Fruit fly (Drosophila melanogaster) whole organism, embryonic: ENCODE results near the gene Zpr1.

Experiments used
- Atf6 ChIP-seq: fragments of 200-800 bp; sonication (Bioruptor generic); IDR thresholded peaks from 2 replicates; pipeline ENCODE4 v1.3.6; 2022; ENCODE audit warnings: missing biosample characterization, missing genetic modification characterization
- CG10274 ChIP-seq: fragments of 200-800 bp; sonication (Bioruptor generic); optimal IDR thresholded peaks from 3 replicates; lab custom pipeline; 2017; ENCODE audit warnings: missing biosample characterization, mild to moderate bottlenecking, missing genetic modification characterization
- CG12219 ChIP-seq: fragments of 200-800 bp; sonication (Bioruptor generic); optimal IDR thresholded peaks from 3 replicates; lab custom pipeline; 2018; ENCODE audit warnings: missing biosample characterization, mild to moderate bottlenecking, missing genetic modification characterization
- CG12659 ChIP-seq: fragments of 200-800 bp; sonication (Bioruptor generic); optimal IDR thresholded peaks from 3 replicates; lab custom pipeline; 2017; ENCODE audit warnings: mild to moderate bottlenecking, missing biosample characterization, missing genetic modification reagents, missing genetic modification characterization
- CG13287 ChIP-seq: fragments of 200-800 bp; sonication (Bioruptor generic); IDR thresholded peaks from 2 replicates; pipeline ENCODE4 v1.3.6; 2022; ENCODE audit warnings: missing biosample characterization, missing genetic modification characterization; ENCODE audit not compliant: partially characterized antibody
- CG13296 ChIP-seq: fragments of 200-800 bp; sonication (Bioruptor generic); optimal IDR thresholded peaks from 3 replicates; lab custom pipeline; 2018; ENCODE audit warnings: missing biosample characterization, mild to moderate bottlenecking, missing genetic modification characterization
- CG13775 ChIP-seq: fragments of 200-800 bp; sonication (Bioruptor generic); optimal IDR thresholded peaks from 3 replicates; lab custom pipeline; 2017; ENCODE audit warnings: missing biosample characterization, mild to moderate bottlenecking, missing genetic modification characterization
- CG14441 ChIP-seq: fragments of 200-800 bp; sonication (Bioruptor generic); IDR thresholded peaks from 2 replicates; pipeline ENCODE4 v1.3.6; 2022; ENCODE audit warnings: missing biosample characterization, missing genetic modification characterization
- CG17328 ChIP-seq: fragments of 200-800 bp; sonication (Bioruptor generic); IDR thresholded peaks from 2 replicates; pipeline ENCODE4 v1.3.6; 2022; ENCODE audit warnings: missing biosample characterization, missing genetic modification characterization
- CG17359 ChIP-seq: fragments of 200-800 bp; sonication (Bioruptor generic); optimal IDR thresholded peaks from 3 replicates; lab custom pipeline; 2018; ENCODE audit warnings: missing biosample characterization, mild to moderate bottlenecking, missing genetic modification characterization, moderate library complexity
- CG17385 ChIP-seq: fragments of 200-800 bp; sonication (Bioruptor generic); optimal IDR thresholded peaks from 3 replicates; lab custom pipeline; 2018; ENCODE audit warnings: missing biosample characterization, mild to moderate bottlenecking, missing genetic modification characterization
- CG17568 ChIP-seq: fragments of 200-800 bp; sonication (Bioruptor generic); optimal IDR thresholded peaks from 2 replicates; lab custom pipeline; 2018; ENCODE audit warnings: missing biosample characterization, mild to moderate bottlenecking, missing genetic modification characterization, moderate library complexity
- CG1832 ChIP-seq: fragments of 200-800 bp; sonication (Bioruptor generic); optimal IDR thresholded peaks from 2 replicates; lab custom pipeline; 2017; ENCODE audit warnings: missing biosample characterization, mild to moderate bottlenecking, missing genetic modification characterization, inconsistent platforms
- CG18619 ChIP-seq: fragments of 200-800 bp; sonication (Bioruptor generic); optimal IDR thresholded peaks from 3 replicates; lab custom pipeline; 2017; ENCODE audit warnings: missing biosample characterization, mild to moderate bottlenecking, missing genetic modification characterization
- CG2116 ChIP-seq: fragments of 200-800 bp; sonication (Bioruptor generic); optimal IDR thresholded peaks from 3 replicates; lab custom pipeline; 2018; ENCODE audit warnings: missing biosample characterization, mild to moderate bottlenecking, missing genetic modification characterization
- CG2678 ChIP-seq: fragments of 200-800 bp; sonication (Bioruptor generic); optimal IDR thresholded peaks from 3 replicates; lab custom pipeline; 2019; ENCODE audit warnings: missing biosample characterization, mild to moderate bottlenecking, missing genetic modification characterization, moderate library complexity
- CG33213 ChIP-seq: fragments of 200-800 bp; sonication (Bioruptor generic); optimal IDR thresholded peaks from 3 replicates; lab custom pipeline; 2016; ENCODE audit warnings: missing biosample characterization, missing genetic modification characterization
- CG33557 ChIP-seq: fragments of 200-800 bp; sonication (Bioruptor generic); optimal IDR thresholded peaks from 2 replicates; lab custom pipeline; 2019; ENCODE audit warnings: missing biosample characterization, mild to moderate bottlenecking, missing genetic modification characterization, moderate library complexity
- CG4282 ChIP-seq: fragments of 200-800 bp; sonication (Bioruptor generic); optimal IDR thresholded peaks from 2 replicates; lab custom pipeline; 2016; ENCODE audit warnings: missing biosample characterization, missing genetic modification characterization
- CG6272 ChIP-seq: fragments of 200-800 bp; sonication (Bioruptor generic); IDR thresholded peaks from 2 replicates; pipeline ENCODE4 v1.3.6; 2022; ENCODE audit warnings: missing biosample characterization, missing genetic modification characterization
- CG8089 ChIP-seq: fragments of 200-800 bp; sonication (Bioruptor generic); optimal IDR thresholded peaks from 3 replicates; lab custom pipeline; 2016; ENCODE audit warnings: missing biosample characterization, missing genetic modification characterization
- CHES-1-like ChIP-seq: fragments of 200-800 bp; sonication (Bioruptor generic); optimal IDR thresholded peaks from 2 replicates; lab custom pipeline; 2016; ENCODE audit warnings: missing biosample characterization, missing genetic modification characterization
- Chrac-16 ChIP-seq: fragments of 200-800 bp; sonication (Bioruptor generic); optimal IDR thresholded peaks from 3 replicates; lab custom pipeline; 2016; ENCODE audit warnings: missing biosample characterization, missing genetic modification characterization
- D19A ChIP-seq: fragments of 200-800 bp; optimal IDR thresholded peaks from 3 replicates; lab custom pipeline; 2019; ENCODE audit warnings: missing biosample characterization, mild to moderate bottlenecking, missing genetic modification characterization, moderate library complexity
- Dfd ChIP-seq, 2 experiments: fragments of >200 bp; optimal IDR thresholded peaks; 2 replicates each; lab custom pipeline; 2017; ENCODE audit warnings: missing biosample characterization in 2 of 2, missing genetic modification characterization in 2 of 2
- Dp ChIP-seq: fragments of 200-800 bp; sonication (Bioruptor generic); optimal IDR thresholded peaks from 2 replicates; lab custom pipeline; 2018; ENCODE audit warnings: missing biosample characterization, mild to moderate bottlenecking, missing genetic modification characterization, moderate library complexity
- Dref ChIP-seq: fragments of 200-800 bp; sonication (Bioruptor generic); IDR thresholded peaks from 2 replicates; pipeline ENCODE4 v1.3.6; 2022; ENCODE audit warnings: missing biosample characterization, missing genetic modification characterization
- E2f2 ChIP-seq: fragments of 200-800 bp; sonication (Bioruptor generic); IDR thresholded peaks from 2 replicates; pipeline ENCODE4 v1.3.6; 2022; ENCODE audit warnings: missing biosample characterization, missing genetic modification characterization
- HLH3B ChIP-seq: fragments of 200-800 bp; sonication (Bioruptor generic); IDR thresholded peaks from 2 replicates; pipeline ENCODE4 v1.3.6; 2022; ENCODE audit warnings: missing biosample characterization, missing genetic modification characterization
- HLH4C ChIP-seq: fragments of 200-800 bp; sonication (Bioruptor generic); IDR thresholded peaks from 3 replicates; pipeline ENCODE4 v1.3.6; 2022; ENCODE audit warnings: missing biosample characterization, missing genetic modification characterization; ENCODE audit not compliant: partially characterized antibody
- HmgD ChIP-seq: fragments of 200-800 bp; sonication (Bioruptor generic); optimal IDR thresholded peaks from 3 replicates; lab custom pipeline; 2016; ENCODE audit warnings: missing biosample characterization, missing genetic modification characterization
- Jarid2 ChIP-seq: fragments of 200-800 bp; sonication (Bioruptor generic); optimal IDR thresholded peaks from 3 replicates; lab custom pipeline; 2017; ENCODE audit warnings: mild to moderate bottlenecking, missing biosample characterization, missing genetic modification reagents, missing genetic modification characterization
- Lim3 ChIP-seq: fragments of 200-800 bp; sonication (Bioruptor generic); IDR thresholded peaks from 2 replicates; pipeline ENCODE4 v1.3.6; 2022; ENCODE audit warnings: missing biosample characterization, missing genetic modification characterization
- Nf-YB ChIP-seq: fragments of 200-800 bp; sonication (Bioruptor generic); optimal IDR thresholded peaks from 3 replicates; lab custom pipeline; 2019; ENCODE audit warnings: missing biosample characterization, mild to moderate bottlenecking, missing genetic modification characterization, moderate library complexity
- Oaz ChIP-seq: fragments of 200-800 bp; sonication (Bioruptor generic); IDR thresholded peaks from 2 replicates; pipeline ENCODE4 v1.3.6; 2022; ENCODE audit warnings: missing biosample characterization, missing genetic modification characterization
- Ssrp ChIP-seq: fragments of 200-800 bp; sonication (Bioruptor generic); optimal IDR thresholded peaks from 2 replicates; lab custom pipeline; 2018; ENCODE audit warnings: missing biosample characterization, mild to moderate bottlenecking, missing genetic modification characterization, moderate library complexity
- TFAM ChIP-seq: fragments of 200-800 bp; sonication (Bioruptor generic); optimal IDR thresholded peaks from 2 replicates; lab custom pipeline; 2017; ENCODE audit warnings: missing biosample characterization, missing genetic modification characterization, inconsistent platforms
- Xbp1 ChIP-seq: fragments of 200-800 bp; sonication (Bioruptor generic); optimal IDR thresholded peaks from 3 replicates; lab custom pipeline; 2016; ENCODE audit warnings: missing biosample characterization, mild to moderate bottlenecking, missing genetic modification characterization
- YL-1 ChIP-seq: fragments of 200-800 bp; sonication (Bioruptor generic); optimal IDR thresholded peaks from 3 replicates; lab custom pipeline; 2017; ENCODE audit warnings: missing biosample characterization, mild to moderate bottlenecking, missing genetic modification characterization
- bbx ChIP-seq: fragments of 200-800 bp; sonication (Bioruptor generic); IDR thresholded peaks from 2 replicates; pipeline ENCODE4 v1.3.6; 2022; ENCODE audit warnings: missing biosample characterization, missing genetic modification characterization; ENCODE audit not compliant: partially characterized antibody
- en ChIP-seq: fragments of 200-800 bp; sonication (Bioruptor generic); optimal IDR thresholded peaks from 2 replicates; lab custom pipeline; 2016; ENCODE audit warnings: missing biosample characterization, missing genetic modification characterization
- knrl ChIP-seq: fragments of 200-800 bp; sonication (Bioruptor generic); IDR thresholded peaks from 3 replicates; pipeline ENCODE4 v1.3.6; 2022; ENCODE audit warnings: missing biosample characterization, missing genetic modification characterization; ENCODE audit not compliant: partially characterized antibody
- run ChIP-seq: fragments of 200-800 bp; sonication (Bioruptor generic); optimal IDR thresholded peaks from 3 replicates; lab custom pipeline; 2018; ENCODE audit warnings: missing biosample characterization, mild to moderate bottlenecking, missing genetic modification characterization
- sens ChIP-seq: fragments of 200-800 bp; sonication (Bioruptor generic); peaks from one replicate; lab custom pipeline; 2016; ENCODE audit warnings: missing biosample characterization, missing genetic modification characterization
- seq ChIP-seq: fragments of 200-800 bp; sonication (Bioruptor generic); IDR thresholded peaks from 2 replicates; pipeline ENCODE4 v1.3.6; 2022; ENCODE audit warnings: missing biosample characterization, missing genetic modification characterization
- slou ChIP-seq: fragments of 200-800 bp; sonication (Bioruptor generic); optimal IDR thresholded peaks from 3 replicates; lab custom pipeline; 2016; ENCODE audit warnings: missing biosample characterization, missing genetic modification characterization
- sqz ChIP-seq: fragments of 200-800 bp; sonication (Bioruptor generic); optimal IDR thresholded peaks from 3 replicates; lab custom pipeline; 2018; ENCODE audit warnings: missing biosample characterization, mild to moderate bottlenecking, missing genetic modification characterization
- sr ChIP-seq: fragments of 200-800 bp; sonication (Bioruptor generic); IDR thresholded peaks from 3 replicates; pipeline ENCODE4 v1.3.6; 2022; ENCODE audit warnings: missing biosample characterization, missing genetic modification characterization
- sug ChIP-seq: fragments of 200-800 bp; optimal IDR thresholded peaks from 2 replicates; lab custom pipeline; 2019; ENCODE audit warnings: missing biosample characterization, mild to moderate bottlenecking, missing genetic modification characterization, moderate library complexity
- zf30C ChIP-seq: fragments of 200-800 bp; sonication (Bioruptor generic); optimal IDR thresholded peaks from 3 replicates; lab custom pipeline; 2018; ENCODE audit warnings: missing biosample characterization, mild to moderate bottlenecking, missing genetic modification characterization

Zpr1 gene

dm6 chrX:9152127-9152598 lies 9.7 kb downstream of the Zpr1 start (continued):
- TF ChIP-seq sqz (peak; percentile 83), sens (GFP tag; lab: Kevin White, UChicago) (peak; percentile 79), CG12219 (GFP tag; lab: Kevin White, UChicago) (no peak), Dp (GFP tag; lab: Kevin White, UChicago) (no peak), CG33557 (GFP tag; lab: Kevin White, UChicago) (peak; percentile 44), CG17359 (tag; lab: Kevin White, UChicago) (peak; percentile 32), Chrac-16 (GFP tag; lab: Kevin White, UChicago) (peak; percentile 24), Jarid2 (no peak), CG13287 (GFP tag; lab: Robert Waterston, UW) (peak; percentile 13; the same call in 1 of the 2 replicates), Xbp1 (peak; percentile 39), CG18619 (GFP tag; lab: Kevin White, UChicago) (no peak), CG10274 (no peak), E2f2 (peak; percentile 30; the same call in 1 of the 2 replicates), CG2116 (GFP tag; lab: Kevin White, UChicago) (peak; percentile 27), CG33213 (no peak), CG17385 (GFP tag; lab: Kevin White, UChicago) (no peak), zf30C (GFP tag; lab: Kevin White, UChicago) (peak; percentile 43), slou (peak; percentile 9), Dref (GFP tag; lab: Robert Waterston, UW) (no peak), CHES-1-like (GFP tag; lab: Kevin White, UChicago) (peak; percentile 38), HLH4C (0 out of 3 replicates have a peak, but pooled peaks have one; percentile 29), CG17568 (GFP tag; lab: Kevin White, UChicago) (no peak), CG13775 (GFP tag; lab: Kevin White, UChicago) (no peak), CG4282 (GFP tag; lab: Kevin White, UChicago) (peak; percentile 27), seq (GFP tag; lab: Robert Waterston, UW) (no peak), HmgD (peak; percentile 44), CG14441 (GFP tag; lab: Robert Waterston, UW) (peak; percentile 53), CG13296 (GFP tag; lab: Kevin White, UChicago) (peak; percentile 40), CG6272 (GFP tag; lab: Robert Waterston, UW) (no peak), sug (tag; lab: Kevin White, UChicago) (peak; percentile 33), Lim3 (no peak), bbx (GFP tag; lab: Robert Waterston, UW) (0 out of 2 replicates have a peak, but pooled peaks have one; percentile 25), Oaz (no peak), knrl (no peak), Ssrp (peak; percentile 6), Nf-YB (GFP tag; lab: Kevin White, UChicago) (peak; percentile 53), en (GFP tag; lab: Kevin White, UChicago) (no peak), CG12659 (GFP tag; lab: Kevin White, UChicago) (peak; percentile 61), CG1832 (GFP tag; lab: Kevin White, UChicago) (no peak), Atf6 (GFP tag; lab: Robert Waterston, UW) (peak; percentile 56), CG2678 (no peak), CG8089 (GFP tag; lab: Kevin White, UChicago) (peak; percentile 14), YL-1 (peak; percentile 58), CG17328 (0 out of 2 replicates have a peak, but pooled peaks have one; percentile 11), run (tag; lab: Kevin White, UChicago) (no peak), TFAM (GFP tag; lab: Kevin White, UChicago) (no peak), D19A (tag; lab: Kevin White, UChicago) (no peak), HLH3B (GFP tag; lab: Robert Waterston, UW) (peak; percentile 53; the same call in 1 of the 2 replicates), sr (GFP tag; lab: Robert Waterston, UW) (peak; percentile 53; the same call in 1 of the 3 replicates), Dfd (GFP tag; optimal IDR thresholded peaks at IDR 0.05; lab: Kevin White, UChicago) (no peak)
